Worm (Caenorhabditis elegans) whole organism, mixed stage, embryonic: ENCODE results near the gene K02E2.7.

ENCODE experiments used
- M03D4.4 ChIP-seq: sonication (generic microtip); optimal IDR thresholded peaks from 2 replicates; lab custom pipeline; 2017; ENCODE audit warnings: mild to moderate bottlenecking, missing genetic modification characterization, missing compliant biosample characterization
- bed-3 ChIP-seq: fragments of 200-800 bp; sonication (Bioruptor generic); optimal IDR thresholded peaks from 3 replicates; lab custom pipeline; 2018; ENCODE audit warnings: mild to moderate bottlenecking, missing genetic modification characterization, moderate library complexity, missing compliant biosample characterization
- blmp-1 ChIP-seq: fragments of 150-350 bp; optimal IDR thresholded peaks from 2 replicates; lab custom pipeline; 2014; ENCODE audit warnings: missing biosample characterization, missing genetic modification characterization
- ceh-39 ChIP-seq: fragments of 150-350 bp; optimal IDR thresholded peaks from 2 replicates; lab custom pipeline; 2014; ENCODE audit warnings: missing biosample characterization, missing genetic modification characterization
- ceh-43 ChIP-seq: fragments of 200-800 bp; sonication (Bioruptor generic); optimal IDR thresholded peaks from 2 replicates; lab custom pipeline; 2018; ENCODE audit warnings: mild to moderate bottlenecking, missing genetic modification characterization, moderate library complexity, missing compliant biosample characterization
- ceh-83 ChIP-seq: fragments of 200-800 bp; sonication (Bioruptor generic); optimal IDR thresholded peaks from 2 replicates; lab custom pipeline; 2018; ENCODE audit warnings: mild to moderate bottlenecking, missing genetic modification characterization, missing compliant biosample characterization
- cnd-1 ChIP-seq: fragments of 200-800 bp; sonication (Bioruptor generic); optimal IDR thresholded peaks from 2 replicates; lab custom pipeline; 2018; ENCODE audit warnings: mild to moderate bottlenecking, missing genetic modification characterization, missing compliant biosample characterization
- drap-1 ChIP-seq: fragments of 200-800 bp; sonication (Bioruptor generic); optimal IDR thresholded peaks from 3 replicates; lab custom pipeline; 2018; ENCODE audit warnings: mild to moderate bottlenecking, missing genetic modification characterization, missing compliant biosample characterization
- elt-1 ChIP-seq: sonication (generic microtip); optimal IDR thresholded peaks from 2 replicates; lab custom pipeline; 2017; ENCODE audit warnings: missing genetic modification characterization, mild to moderate bottlenecking, missing compliant biosample characterization, antibody characterized with exemption, moderate library complexity, borderline replicate concordance; ENCODE audit not compliant: insufficient read depth
- elt-3 ChIP-seq: fragments of 150-350 bp; optimal IDR thresholded peaks from 2 replicates; lab custom pipeline; 2014; ENCODE audit warnings: missing biosample characterization, missing genetic modification characterization
- flh-1 ChIP-seq: fragments of 200-800 bp; sonication (Bioruptor generic); optimal IDR thresholded peaks from 2 replicates; lab custom pipeline; 2018; ENCODE audit warnings: mild to moderate bottlenecking, missing genetic modification characterization, moderate library complexity, missing compliant biosample characterization
- ham-2 ChIP-seq: fragments of 200-800 bp; sonication (Bioruptor generic); optimal IDR thresholded peaks from 2 replicates; lab custom pipeline; 2018; ENCODE audit warnings: mild to moderate bottlenecking, missing genetic modification characterization, missing compliant biosample characterization
- hlh-1 ChIP-seq: fragments of 150-350 bp; optimal IDR thresholded peaks from 2 replicates; lab custom pipeline; 2014; ENCODE audit warnings: missing biosample characterization, missing genetic modification reagents, missing genetic modification characterization
- lin-13 ChIP-seq: fragments of 150-350 bp; optimal IDR thresholded peaks from 2 replicates; lab custom pipeline; 2014; ENCODE audit warnings: missing biosample characterization, missing genetic modification characterization
- lin-32 ChIP-seq: fragments of 200-800 bp; sonication (Bioruptor generic); optimal IDR thresholded peaks from 2 replicates; lab custom pipeline; 2018; ENCODE audit warnings: mild to moderate bottlenecking, missing genetic modification characterization, missing compliant biosample characterization
- lsy-2 ChIP-seq: fragments of 150-350 bp; optimal IDR thresholded peaks from 2 replicates; lab custom pipeline; 2014; ENCODE audit warnings: missing biosample characterization, missing genetic modification characterization
- mab-5 ChIP-seq: fragments of 150-350 bp; optimal IDR thresholded peaks from 2 replicates; lab custom pipeline; 2014; ENCODE audit warnings: missing biosample characterization, missing genetic modification characterization
- mep-1 ChIP-seq: fragments of 150-350 bp; optimal IDR thresholded peaks from 2 replicates; lab custom pipeline; 2017; ENCODE audit warnings: missing biosample characterization, missing genetic modification reagents, missing genetic modification characterization, inconsistent platforms
- mls-2 ChIP-seq: sonication (generic microtip); optimal IDR thresholded peaks from 2 replicates; lab custom pipeline; 2016; ENCODE audit warnings: mild to moderate bottlenecking, missing genetic modification characterization, moderate library complexity, missing compliant biosample characterization
- nhr-12 ChIP-seq: fragments of 150-350 bp; optimal IDR thresholded peaks from 2 replicates; lab custom pipeline; 2014; ENCODE audit warnings: missing biosample characterization, missing genetic modification characterization
- nhr-2 ChIP-seq: fragments of 150-350 bp; optimal IDR thresholded peaks from 2 replicates; lab custom pipeline; 2014; ENCODE audit warnings: missing biosample characterization, missing genetic modification characterization
- nhr-237 ChIP-seq: fragments of 150-350 bp; optimal IDR thresholded peaks from 2 replicates; lab custom pipeline; 2014; ENCODE audit warnings: missing biosample characterization, missing genetic modification characterization
- nhr-28 ChIP-seq: fragments of 150-350 bp; optimal IDR thresholded peaks from 2 replicates; lab custom pipeline; 2014; ENCODE audit warnings: missing biosample characterization, missing genetic modification characterization
- nhr-76 ChIP-seq: sonication (generic microtip); optimal IDR thresholded peaks from 2 replicates; lab custom pipeline; 2017; ENCODE audit warnings: missing biosample characterization, missing genetic modification characterization
- pha-4 ChIP-seq: fragments of 150-350 bp; optimal IDR thresholded peaks from 2 replicates; lab custom pipeline; 2018; ENCODE audit warnings: missing biosample characterization, missing genetic modification reagents, missing genetic modification characterization
- sem-2 ChIP-seq: fragments of 200-800 bp; sonication (Bioruptor generic); optimal IDR thresholded peaks from 2 replicates; lab custom pipeline; 2018; ENCODE audit warnings: mild to moderate bottlenecking, missing genetic modification characterization, missing compliant biosample characterization
- snpc-4 ChIP-seq: fragments of 150-350 bp; optimal IDR thresholded peaks from 2 replicates; lab custom pipeline; 2014; ENCODE audit warnings: missing biosample characterization, missing genetic modification characterization
- sptf-1 ChIP-seq: sonication (generic microtip); optimal IDR thresholded peaks from 2 replicates; lab custom pipeline; 2017; ENCODE audit warnings: mild to moderate bottlenecking, missing genetic modification characterization, moderate library complexity, missing compliant biosample characterization
- tbx-8 ChIP-seq: fragments of 200-800 bp; sonication (Bioruptor generic); optimal IDR thresholded peaks from 2 replicates; lab custom pipeline; 2018; ENCODE audit warnings: mild to moderate bottlenecking, missing genetic modification characterization, moderate library complexity, missing compliant biosample characterization
- unc-120 ChIP-seq: sonication (generic microtip); optimal IDR thresholded peaks from 2 replicates; lab custom pipeline; 2017; ENCODE audit warnings: missing genetic modification characterization, missing compliant biosample characterization; ENCODE audit not compliant: poor library complexity, severe bottlenecking
- unc-39 ChIP-seq: fragments of 150-350 bp; optimal IDR thresholded peaks from 2 replicates; lab custom pipeline; 2014; ENCODE audit warnings: missing biosample characterization, missing genetic modification characterization
- unc-62 ChIP-seq: fragments of 150-350 bp; optimal IDR thresholded peaks from 2 replicates; lab custom pipeline; 2014; ENCODE audit warnings: missing biosample characterization, missing genetic modification reagents, missing genetic modification characterization
- zip-8 ChIP-seq: fragments of 150-350 bp; optimal IDR thresholded peaks from 2 replicates; lab custom pipeline; 2014; ENCODE audit warnings: missing biosample characterization, missing genetic modification characterization
- ztf-11 ChIP-seq: fragments of 150-350 bp; optimal IDR thresholded peaks from 2 replicates; lab custom pipeline; 2014; ENCODE audit warnings: missing biosample characterization, missing genetic modification characterization

Gene K02E2.7

DNA sequence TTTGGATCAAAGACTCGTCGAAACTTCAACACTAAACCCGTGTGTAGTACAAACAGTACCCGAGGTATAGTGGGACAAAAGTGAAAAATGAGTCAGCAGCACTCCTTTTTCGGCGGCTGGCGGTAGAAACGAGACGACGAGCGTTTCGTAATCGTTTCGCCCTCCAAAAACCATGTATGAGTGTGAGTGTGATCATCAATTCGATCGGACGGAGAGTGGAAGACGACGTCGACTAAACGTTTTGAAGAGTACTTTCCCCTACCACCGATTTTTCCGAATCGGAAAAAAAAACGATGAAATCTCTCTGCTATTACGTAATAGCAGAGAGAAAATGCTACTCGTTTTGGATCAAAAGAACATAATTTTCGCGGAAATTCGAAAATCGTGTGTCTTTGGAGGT lies 28.6 kb upstream of the K02E2.7 start:
- TF ChIP-seq mab-5: no peak
- peak; percentile 75 for TF ChIP-seq zip-8 (tag; lab: Kevin White, UChicago)
- no peak for TF ChIP-seq ztf-11 (tag; lab: Kevin White, UChicago)

DNA sequence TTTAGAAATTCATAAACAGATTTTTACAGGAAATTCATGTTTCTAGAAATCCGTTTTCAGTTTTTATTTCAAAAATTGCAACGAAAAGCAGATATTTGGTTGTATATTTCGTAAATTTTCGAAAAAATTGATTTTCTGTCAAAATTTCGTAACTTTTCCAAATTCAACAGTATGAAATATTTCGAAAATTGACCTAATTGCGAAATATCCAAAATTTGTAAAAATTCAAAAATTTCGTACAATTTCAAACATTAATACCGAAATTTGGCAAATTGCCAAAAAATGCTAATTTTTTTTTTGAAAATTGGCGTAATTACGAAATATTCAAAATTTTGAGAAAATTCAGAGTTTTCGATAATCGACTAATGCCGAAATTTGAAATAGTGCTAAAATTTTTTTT lies 27.1 kb upstream of the K02E2.7 start:
- TF ChIP-seq unc-62 (GFP tag; lab: Kevin White, UChicago) (no peak), lin-32 (no peak), zip-8 (tag; lab: Kevin White, UChicago) (no peak), ceh-39 (tag; lab: Kevin White, UChicago) (no peak), lsy-2 (tag; lab: Kevin White, UChicago) (no peak), flh-1 (GFP tag; lab: Kevin White, UChicago) (no peak), ceh-83 (GFP tag; lab: Kevin White, UChicago) (no peak), ham-2 (GFP tag; lab: Kevin White, UChicago) (no peak), elt-1 (no peak), nhr-237 (tag; lab: Kevin White, UChicago) (no peak), mls-2 (tag; lab: Kevin White, UChicago) (no peak), nhr-28 (tag; lab: Kevin White, UChicago) (no peak), ztf-11 (tag; lab: Kevin White, UChicago) (no peak), nhr-2 (tag; lab: Kevin White, UChicago) (no peak), bed-3 (GFP tag; lab: Kevin White, UChicago) (no peak), mab-5 (no peak), nhr-12 (tag; lab: Kevin White, UChicago) (no peak), nhr-76 (tag; lab: Kevin White, UChicago) (no peak)

DNA sequence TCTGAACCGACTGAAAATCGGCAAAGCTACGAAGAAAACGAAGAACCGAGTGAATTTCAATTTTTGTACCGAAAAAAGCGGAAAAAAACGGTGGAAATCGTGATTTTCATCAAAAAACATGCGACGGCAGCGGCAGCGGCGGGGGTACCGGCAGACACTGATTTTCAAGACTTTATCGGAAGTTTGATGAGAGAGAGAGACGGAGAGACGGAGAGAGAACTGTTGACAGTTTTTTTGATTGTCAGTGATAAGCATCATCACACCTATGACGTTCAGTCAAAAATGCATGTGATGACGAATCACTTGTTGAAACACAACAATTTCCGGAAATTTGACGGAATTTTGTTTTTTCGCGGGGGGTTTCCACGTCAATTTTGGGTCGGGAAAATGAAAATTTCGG lies 26.6 kb upstream of the K02E2.7 start:
- TF ChIP-seq ceh-39 (tag; lab: Kevin White, UChicago) (no peak), cnd-1 (tag; lab: Kevin White, UChicago) (no peak), elt-3 (tag; lab: Kevin White, UChicago) (no peak), blmp-1 (tag; lab: Kevin White, UChicago) (no peak), mls-2 (tag; lab: Kevin White, UChicago) (no peak), ham-2 (GFP tag; lab: Kevin White, UChicago) (no peak), ztf-11 (tag; lab: Kevin White, UChicago) (no peak)

DNA sequence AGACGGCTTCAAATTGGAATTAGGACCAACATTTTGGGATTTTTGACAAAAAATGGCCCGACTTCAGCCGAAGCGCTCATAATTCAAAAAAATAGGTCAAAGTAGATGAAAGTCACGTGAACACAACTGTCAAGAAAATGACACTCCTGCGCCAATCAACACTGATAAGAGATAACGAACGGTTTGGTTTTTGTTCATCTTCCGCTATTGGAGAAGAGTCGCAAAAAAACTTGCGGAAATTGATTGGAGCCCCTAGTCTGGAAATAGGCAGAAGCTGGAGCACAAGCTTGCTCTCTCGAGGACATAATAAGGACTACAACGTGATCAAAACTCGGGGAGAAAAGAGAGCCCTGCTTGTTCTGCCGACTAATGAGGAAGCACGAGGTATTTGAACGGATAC lies 25.4 kb upstream of the K02E2.7 start:
- TF ChIP-seq tbx-8 (GFP tag; lab: Kevin White, UChicago): no peak

DNA sequence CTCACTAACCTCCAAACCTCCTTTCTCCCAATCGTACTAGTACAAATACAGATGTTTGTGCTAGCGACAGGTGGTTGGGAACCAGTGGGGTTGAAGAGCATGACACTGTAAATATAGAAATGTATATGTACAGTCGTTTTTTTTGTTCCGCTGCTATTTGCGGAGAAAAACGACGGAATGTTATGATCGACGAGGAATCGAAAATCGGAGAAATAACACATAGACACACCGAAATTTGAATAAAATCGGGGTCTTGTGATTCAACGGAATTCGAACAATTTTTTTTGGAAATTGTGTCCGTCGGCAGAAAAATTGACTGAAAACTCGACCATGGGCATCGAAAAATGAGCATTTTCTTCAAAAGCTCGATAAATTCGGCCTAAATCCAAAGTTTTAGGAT lies 24.8 kb upstream of the K02E2.7 start, which contains the start of gene F53H2.3:
Gene F53H2.3 (minus strand): TSS at position 101 of the 400 bp plus-strand sequence.
- TF ChIP-seq pha-4 (tag; lab: Kevin White, UChicago) (no peak), lsy-2 (tag; lab: Kevin White, UChicago) (no peak), hlh-1 (tag; lab: Kevin White, UChicago) (no peak)

DNA sequence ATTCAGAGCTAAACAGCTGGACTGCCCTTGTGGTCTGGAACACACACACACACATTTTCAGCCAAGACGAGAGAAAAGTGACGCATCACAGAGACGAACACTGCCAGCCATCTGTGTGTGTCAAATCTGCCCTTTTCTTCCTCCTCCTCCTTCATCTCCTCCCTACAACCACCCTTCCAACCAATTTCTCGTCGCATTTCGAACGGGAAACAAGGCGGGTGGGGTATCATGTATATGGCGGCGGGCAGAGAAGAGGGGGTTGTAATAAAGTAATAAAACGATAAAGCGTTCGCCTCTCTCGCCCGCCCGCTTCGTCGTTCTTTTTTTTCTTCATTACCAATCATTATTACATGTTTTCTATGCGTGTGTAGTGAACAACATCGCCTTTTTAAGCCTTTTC lies 23.4 kb upstream of the K02E2.7 start:
- no peak for TF ChIP-seq lin-13 (tag; lab: Kevin White, UChicago)
- no peak for TF ChIP-seq unc-39
- no peak for TF ChIP-seq ceh-39 (tag; lab: Kevin White, UChicago)
- TF ChIP-seq elt-3 (tag; lab: Kevin White, UChicago): no peak
- TF ChIP-seq sem-2 (GFP tag; lab: Kevin White, UChicago): no peak
- no peak for TF ChIP-seq hlh-1 (tag; lab: Kevin White, UChicago)
- TF ChIP-seq M03D4.4 (tag; lab: Kevin White, UChicago): no peak
- no peak for TF ChIP-seq ceh-83 (GFP tag; lab: Kevin White, UChicago)
- TF ChIP-seq unc-62 (GFP tag; lab: Kevin White, UChicago): no peak
- no peak for TF ChIP-seq flh-1 (GFP tag; lab: Kevin White, UChicago)
- TF ChIP-seq elt-1: no peak
- TF ChIP-seq blmp-1 (tag; lab: Kevin White, UChicago): no peak
- no peak for TF ChIP-seq unc-120
- peak; percentile 16 for TF ChIP-seq ham-2 (GFP tag; lab: Kevin White, UChicago)
- TF ChIP-seq nhr-2 (tag; lab: Kevin White, UChicago): peak; percentile 26
- TF ChIP-seq sptf-1 (tag; lab: Kevin White, UChicago): peak; percentile 11
- peak; percentile 64 for TF ChIP-seq drap-1
- TF ChIP-seq nhr-28 (tag; lab: Kevin White, UChicago): no peak
- no peak for TF ChIP-seq mep-1 (tag; lab: Kevin White, UChicago)
- no peak for TF ChIP-seq ceh-43
- TF ChIP-seq snpc-4 (tag; lab: Kevin White, UChicago): no peak
- TF ChIP-seq nhr-12 (tag; lab: Kevin White, UChicago): no peak
- TF ChIP-seq pha-4 (tag; lab: Kevin White, UChicago): no peak
- TF ChIP-seq lin-32: peak; percentile 13
- no peak for TF ChIP-seq zip-8 (tag; lab: Kevin White, UChicago)
- peak; percentile 52 for TF ChIP-seq mls-2 (tag; lab: Kevin White, UChicago)
- no peak for TF ChIP-seq nhr-237 (tag; lab: Kevin White, UChicago)
